Worm (Caenorhabditis elegans) whole organism, late embryonic: ENCODE measurements around the gene srw-21.

Experiments
- C38D4.7 ChIP-seq: fragments of 200-800 bp; sonication (Bioruptor generic); optimal IDR thresholded peaks from 2 replicates; lab custom pipeline; 2018; ENCODE audit warnings: mild to moderate bottlenecking, missing genetic modification characterization, moderate library complexity, missing compliant biosample characterization
- ceh-48 ChIP-seq: sonication (generic microtip); optimal IDR thresholded peaks from 2 replicates; lab custom pipeline; 2016; ENCODE audit warnings: missing genetic modification characterization, inconsistent platforms, missing compliant biosample characterization
- dve-1 ChIP-seq: sonication (generic microtip); optimal IDR thresholded peaks from 2 replicates; lab custom pipeline; 2017; ENCODE audit warnings: antibody characterized with exemption, mild to moderate bottlenecking, missing genetic modification characterization, missing compliant biosample characterization
- hlh-30 ChIP-seq: sonication (generic microtip); optimal IDR thresholded peaks from 2 replicates; lab custom pipeline; 2017; ENCODE audit warnings: antibody characterized with exemption, missing genetic modification characterization, missing compliant biosample characterization; ENCODE audit not compliant: insufficient read depth
- hlh-6 ChIP-seq: sonication (generic microtip); optimal IDR thresholded peaks from 2 replicates; lab custom pipeline; 2016; ENCODE audit warnings: missing genotype, missing genetic modification characterization, missing compliant biosample characterization
- hlh-8 ChIP-seq: sonication (generic microtip); optimal IDR thresholded peaks from 2 replicates; lab custom pipeline; 2016; ENCODE audit warnings: missing genotype, missing genetic modification characterization, missing compliant biosample characterization
- pqm-1 ChIP-seq: sonication (generic microtip); optimal IDR thresholded peaks from 2 replicates; lab custom pipeline; 2016; ENCODE audit warnings: missing genetic modification characterization, missing compliant biosample characterization
- tbx-2 ChIP-seq: sonication (generic microtip); optimal IDR thresholded peaks from 2 replicates; lab custom pipeline; 2016; ENCODE audit warnings: missing genetic modification characterization, missing compliant biosample characterization

DNA sequence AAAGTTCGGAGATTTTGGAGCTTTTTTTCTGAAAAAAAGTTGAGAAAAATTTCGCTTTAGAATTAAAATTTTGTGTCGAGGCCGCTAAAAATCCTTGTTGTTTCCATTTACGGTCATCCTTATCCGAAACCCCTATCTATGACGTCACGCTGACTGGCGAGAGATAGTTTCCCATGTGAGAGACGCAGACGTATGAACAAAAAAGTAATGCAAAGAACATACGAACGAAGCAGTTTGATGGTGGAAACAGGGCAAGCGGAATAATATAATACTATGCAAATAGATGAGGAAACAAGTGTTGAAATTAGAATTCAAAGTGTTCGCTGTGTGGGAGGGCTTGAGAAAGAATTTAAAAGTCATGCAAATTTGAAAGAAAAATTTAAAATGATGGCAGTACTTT is 11.2 kb downstream of the srw-21 start:
- TF ChIP-seq C38D4.7 (GFP tag; lab: Kevin White, UChicago) (no peak), dve-1 (tag; lab: Kevin White, UChicago) (no peak), tbx-2 (tag; lab: Kevin White, UChicago) (no peak), hlh-6 (tag; lab: Kevin White, UChicago) (no peak), hlh-30 (no peak), hlh-8 (no peak), pqm-1 (no peak), ceh-48 (tag; lab: Kevin White, UChicago) (no peak)
